Fruit fly (Drosophila melanogaster) whole organism, embryonic: ENCODE results near the gene odd.
A peak's percentile ranks its signal among the peaks of the same experiment; 100 is the strongest.

Experiments used
- Atf3 ChIP-seq: fragments of 200-800 bp; sonication (Bioruptor generic); optimal IDR thresholded peaks from 3 replicates; lab custom pipeline; 2016; ENCODE audit warnings: missing biosample characterization, missing genetic modification characterization
- B-H1 ChIP-seq: fragments of 200-800 bp; sonication (Bioruptor generic); IDR thresholded peaks from 3 replicates; pipeline ENCODE4 v1.3.6; 2022; ENCODE audit warnings: missing biosample characterization, missing genetic modification characterization
- CG10543 ChIP-seq: fragments of 200-800 bp; sonication (Bioruptor generic); optimal IDR thresholded peaks from 3 replicates; lab custom pipeline; 2017; ENCODE audit warnings: missing biosample characterization, mild to moderate bottlenecking, missing genetic modification characterization, moderate library complexity
- CG10959 ChIP-seq: fragments of 200-800 bp; sonication (Bioruptor generic); IDR thresholded peaks from 2 replicates; pipeline ENCODE4 v1.3.6; 2022; ENCODE audit warnings: missing biosample characterization, missing genetic modification characterization
- CG11723 ChIP-seq: fragments of 200-800 bp; sonication (Bioruptor generic); optimal IDR thresholded peaks from 2 replicates; lab custom pipeline; 2017; ENCODE audit warnings: missing biosample characterization, mild to moderate bottlenecking, missing genetic modification characterization
- CG12071 ChIP-seq: fragments of 200-800 bp; sonication (Bioruptor generic); optimal IDR thresholded peaks from 3 replicates; lab custom pipeline; 2018; ENCODE audit warnings: missing biosample characterization, mild to moderate bottlenecking, missing genetic modification characterization
- CG12769 ChIP-seq: fragments of 200-800 bp; sonication (Bioruptor generic); optimal IDR thresholded peaks from 2 replicates; lab custom pipeline; 2019; ENCODE audit warnings: missing biosample characterization, mild to moderate bottlenecking, missing genetic modification characterization, moderate library complexity
- CG14667 ChIP-seq: fragments of 200-800 bp; sonication (Bioruptor generic); IDR thresholded peaks from 2 replicates; pipeline ENCODE4 v1.3.6; 2022; ENCODE audit warnings: missing biosample characterization, missing genetic modification characterization
- CG15514 ChIP-seq: fragments of 200-800 bp; sonication (Bioruptor generic); optimal IDR thresholded peaks from 3 replicates; lab custom pipeline; 2017; ENCODE audit warnings: missing biosample characterization, missing genetic modification characterization, mild to moderate bottlenecking, moderate library complexity, missing genetic modification reagents
- CG15601 ChIP-seq: fragments of 200-800 bp; sonication (Bioruptor generic); optimal IDR thresholded peaks from 3 replicates; lab custom pipeline; 2019; ENCODE audit warnings: missing biosample characterization, mild to moderate bottlenecking, missing genetic modification characterization, moderate library complexity
- CG17186 ChIP-seq: fragments of 200-800 bp; sonication (Bioruptor generic); optimal IDR thresholded peaks from 3 replicates; lab custom pipeline; 2017; ENCODE audit warnings: missing biosample characterization, missing genetic modification reagents, missing genetic modification characterization
- CG17612 ChIP-seq: fragments of 200-800 bp; sonication (Bioruptor generic); IDR thresholded peaks from 2 replicates; pipeline ENCODE4 v1.3.6; 2022; ENCODE audit warnings: missing biosample characterization, missing genetic modification characterization
- CG1832 ChIP-seq: fragments of 200-800 bp; sonication (Bioruptor generic); optimal IDR thresholded peaks from 2 replicates; lab custom pipeline; 2017; ENCODE audit warnings: missing biosample characterization, mild to moderate bottlenecking, missing genetic modification characterization, inconsistent platforms
- CG3281 ChIP-seq: fragments of 200-800 bp; sonication (Bioruptor generic); optimal IDR thresholded peaks from 3 replicates; lab custom pipeline; 2017; ENCODE audit warnings: missing biosample characterization, mild to moderate bottlenecking, missing genetic modification characterization
- CG4360 ChIP-seq: fragments of 200-800 bp; sonication (Bioruptor generic); IDR thresholded peaks from 2 replicates; pipeline ENCODE4 v1.3.6; 2022; ENCODE audit warnings: missing biosample characterization, missing genetic modification characterization
- CG4424 ChIP-seq: fragments of 200-800 bp; sonication (Bioruptor generic); optimal IDR thresholded peaks from 3 replicates; lab custom pipeline; 2016; ENCODE audit warnings: missing biosample characterization, missing genetic modification characterization
- CG5953 ChIP-seq: fragments of 200-800 bp; sonication (Bioruptor generic); IDR thresholded peaks from 2 replicates; pipeline ENCODE4 v1.3.6; 2022; ENCODE audit warnings: missing biosample characterization, missing genetic modification characterization
- CG6791 ChIP-seq: fragments of 200-800 bp; sonication (Bioruptor generic); IDR thresholded peaks from 3 replicates; pipeline ENCODE4 v1.3.6; 2022; ENCODE audit warnings: missing biosample characterization, missing genetic modification characterization; ENCODE audit not compliant: partially characterized antibody
- CG7963 ChIP-seq: fragments of 200-800 bp; sonication (Bioruptor generic); IDR thresholded peaks from 3 replicates; pipeline ENCODE4 v1.3.6; 2022; ENCODE audit warnings: missing biosample characterization, missing genetic modification characterization; ENCODE audit not compliant: partially characterized antibody
- CTCF ChIP-seq: fragments of 200-800 bp; sonication (Bioruptor generic); optimal IDR thresholded peaks from 2 replicates; lab custom pipeline; 2017; ENCODE audit warnings: missing biosample characterization, mild to moderate bottlenecking, missing genetic modification characterization, moderate library complexity
- D19A ChIP-seq: fragments of 200-800 bp; optimal IDR thresholded peaks from 3 replicates; lab custom pipeline; 2019; ENCODE audit warnings: missing biosample characterization, mild to moderate bottlenecking, missing genetic modification characterization, moderate library complexity
- Doc2 ChIP-seq: fragments of 200-800 bp; sonication (Bioruptor generic); IDR thresholded peaks from 2 replicates; pipeline ENCODE4 v1.3.6; 2022; ENCODE audit warnings: missing biosample characterization, missing genetic modification characterization
- Dref ChIP-seq: fragments of 200-800 bp; sonication (Bioruptor generic); IDR thresholded peaks from 2 replicates; pipeline ENCODE4 v1.3.6; 2022; ENCODE audit warnings: missing biosample characterization, missing genetic modification characterization
- E2f1 ChIP-seq: fragments of 200-800 bp; sonication (Bioruptor generic); IDR thresholded peaks from 2 replicates; pipeline ENCODE4 v1.3.6; 2022; ENCODE audit warnings: missing biosample characterization, missing genetic modification characterization
- Ets65A ChIP-seq: fragments of 200-800 bp; sonication (Bioruptor generic); peaks from one replicate; lab custom pipeline; 2016; ENCODE audit warnings: missing biosample characterization, missing genetic modification characterization
- Hey ChIP-seq: fragments of 200-800 bp; sonication (Bioruptor generic); optimal IDR thresholded peaks from 3 replicates; lab custom pipeline; 2018; ENCODE audit warnings: missing biosample characterization, mild to moderate bottlenecking, missing genetic modification characterization
- Lim3 ChIP-seq: fragments of 200-800 bp; sonication (Bioruptor generic); IDR thresholded peaks from 2 replicates; pipeline ENCODE4 v1.3.6; 2022; ENCODE audit warnings: missing biosample characterization, missing genetic modification characterization
- NC2β ChIP-seq: fragments of 200-800 bp; sonication (Bioruptor generic); optimal IDR thresholded peaks from 2 replicates; lab custom pipeline; 2016; ENCODE audit warnings: missing biosample characterization, missing genetic modification characterization
- Side ChIP-seq: fragments of 200-800 bp; sonication (Bioruptor generic); optimal IDR thresholded peaks from 2 replicates; lab custom pipeline; 2016; ENCODE audit warnings: missing biosample characterization, missing genetic modification characterization
- Spps ChIP-seq: fragments of 200-800 bp; sonication (Bioruptor generic); optimal IDR thresholded peaks from 2 replicates; lab custom pipeline; 2018; ENCODE audit warnings: missing biosample characterization, mild to moderate bottlenecking, missing genetic modification characterization
- Usf ChIP-seq: fragments of 200-800 bp; sonication (Bioruptor generic); optimal IDR thresholded peaks from 2 replicates; lab custom pipeline; 2017; ENCODE audit warnings: missing genotype, missing biosample characterization, missing genetic modification characterization
- ab ChIP-seq: fragments of 200-800 bp; sonication (Bioruptor generic); optimal IDR thresholded peaks from 2 replicates; lab custom pipeline; 2016; ENCODE audit warnings: missing biosample characterization, missing genetic modification characterization
- bowl ChIP-seq: fragments of 200-800 bp; sonication (Bioruptor generic); IDR thresholded peaks from 2 replicates; pipeline ENCODE4 v1.3.6; 2022; ENCODE audit warnings: missing biosample characterization, missing genetic modification characterization
- bsh ChIP-seq, 2 experiments: fragments of 200-800 bp; sonication (Bioruptor generic); optimal IDR thresholded peaks; 2 replicates each; lab custom pipeline; 2017 to 2018; ENCODE audit warnings: mild to moderate bottlenecking in 2 of 2, missing biosample characterization in 2 of 2, missing genetic modification characterization in 2 of 2, moderate library complexity in 1 of 2
- chinmo ChIP-seq: fragments of 200-800 bp; sonication (Bioruptor generic); IDR thresholded peaks from 4 replicates; pipeline ENCODE4 v1.3.6; 2022; ENCODE audit warnings: missing biosample characterization, missing genetic modification characterization; ENCODE audit not compliant: partially characterized antibody
- chm ChIP-seq: fragments of 200-800 bp; sonication (Bioruptor generic); IDR thresholded peaks from 2 replicates; pipeline ENCODE4 v1.3.6; 2022; ENCODE audit warnings: missing biosample characterization, missing genetic modification characterization
- ci ChIP-seq: fragments of 200-800 bp; sonication (Bioruptor generic); IDR thresholded peaks from 3 replicates; pipeline ENCODE4 v1.3.6; 2022; ENCODE audit warnings: missing biosample characterization, missing genetic modification characterization
- dan ChIP-seq: fragments of 200-800 bp; sonication (Bioruptor generic); IDR thresholded peaks from 2 replicates; pipeline ENCODE4 v1.3.6; 2022; ENCODE audit warnings: missing biosample characterization, missing genetic modification characterization
- ftz-f1 ChIP-seq: fragments of 200-800 bp; sonication (Bioruptor generic); optimal IDR thresholded peaks from 2 replicates; lab custom pipeline; 2016; ENCODE audit warnings: missing biosample characterization, missing genetic modification characterization
- gce ChIP-seq: fragments of 200-800 bp; sonication (Bioruptor generic); IDR thresholded peaks from 3 replicates; pipeline ENCODE4 v1.3.6; 2022; ENCODE audit warnings: missing biosample characterization, missing genetic modification characterization
- gcm ChIP-seq: fragments of 200-800 bp; sonication (Bioruptor generic); optimal IDR thresholded peaks from 2 replicates; lab custom pipeline; 2019; ENCODE audit warnings: missing biosample characterization, mild to moderate bottlenecking, missing genetic modification characterization, moderate library complexity
- hbn ChIP-seq: fragments of 200-800 bp; sonication (Bioruptor generic); IDR thresholded peaks from 2 replicates; pipeline ENCODE4 v1.3.6; 2022; ENCODE audit warnings: missing biosample characterization, missing genetic modification characterization; ENCODE audit not compliant: partially characterized antibody
- inv ChIP-seq: fragments of 200-800 bp; sonication (Bioruptor generic); IDR thresholded peaks from 2 replicates; pipeline ENCODE4 v1.3.6; 2022; ENCODE audit warnings: missing biosample characterization, missing genetic modification characterization; ENCODE audit not compliant: partially characterized antibody
- lbe ChIP-seq: fragments of 200-800 bp; sonication (Bioruptor generic); optimal IDR thresholded peaks from 2 replicates; lab custom pipeline; 2016; ENCODE audit warnings: missing biosample characterization, mild to moderate bottlenecking, missing genetic modification characterization
- luna ChIP-seq: fragments of 200-800 bp; sonication (Bioruptor generic); optimal IDR thresholded peaks from 2 replicates; lab custom pipeline; 2016; ENCODE audit warnings: missing biosample characterization, missing genetic modification characterization
- sna ChIP-seq: fragments of 200-800 bp; sonication (Bioruptor generic); IDR thresholded peaks from 2 replicates; pipeline ENCODE4 v1.3.6; 2022; ENCODE audit warnings: missing biosample characterization, missing genetic modification characterization; ENCODE audit not compliant: partially characterized antibody
- ttk ChIP-seq: fragments of 200-800 bp; sonication (Bioruptor generic); IDR thresholded peaks from 2 replicates; pipeline ENCODE4 v2.1.2; 2022; ENCODE audit warnings: missing biosample characterization, missing genetic modification characterization
- zen2 ChIP-seq: fragments of 200-800 bp; sonication (Bioruptor generic); IDR thresholded peaks from 3 replicates; pipeline ENCODE4 v1.3.6; 2022; ENCODE audit warnings: missing biosample characterization, missing genetic modification characterization; ENCODE audit not compliant: partially characterized antibody

Gene odd

DNA sequence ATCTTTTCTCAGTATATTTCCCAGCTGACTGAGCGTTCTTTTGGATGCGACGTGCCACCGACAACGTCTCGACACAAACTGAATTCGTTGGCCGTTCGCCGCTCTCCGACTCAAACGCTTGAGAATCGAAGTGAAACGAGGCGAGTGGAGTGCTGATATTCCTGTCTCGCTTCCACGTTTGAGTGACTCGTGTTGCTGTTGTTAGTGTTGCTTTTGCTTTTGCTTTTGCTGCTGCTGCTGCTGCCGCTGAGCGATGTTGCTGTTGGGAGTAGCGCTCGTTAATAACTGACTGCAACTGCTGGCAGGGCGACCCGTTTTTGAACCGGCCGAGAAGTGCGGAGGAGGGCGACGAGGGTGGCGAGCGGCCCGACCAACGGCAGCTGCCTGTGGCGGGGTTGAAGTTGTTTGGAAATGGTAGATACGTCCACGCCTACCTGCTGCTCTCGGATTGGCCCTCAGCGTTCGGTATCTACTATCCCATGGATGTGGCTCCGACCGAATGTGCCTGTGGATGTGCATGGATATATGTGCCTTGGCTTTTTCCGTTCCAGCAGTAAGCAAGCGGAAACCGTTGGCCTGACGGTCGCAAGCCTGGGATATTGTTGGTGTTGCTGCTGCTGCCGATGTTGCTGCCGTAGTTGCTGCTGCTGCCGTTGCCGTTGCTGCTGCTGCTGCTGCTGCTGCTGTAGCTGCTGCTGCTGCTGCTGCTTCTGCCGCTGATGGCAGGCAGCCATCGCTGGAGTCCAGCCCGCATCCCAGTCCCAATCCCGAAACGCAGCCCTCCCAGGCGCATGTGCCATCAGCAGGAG lies at the start of gene odd (continued):
- TF ChIP-seq bowl (GFP tag; lab: Robert Waterston, UW), result peak; percentile 53; the same call in 1 of the 2 replicates
- TF ChIP-seq Dref, result 0 out of 2 replicates have a peak, but pooled peaks have one; percentile 19
- TF ChIP-seq CG15601, result no peak
- TF ChIP-seq hbn (GFP tag; lab: Robert Waterston, UW), result 0 out of 2 replicates have a peak, but pooled peaks have one; percentile 28
- peak; percentile 69; the same call in 2 of the 3 replicates for TF ChIP-seq CG6791 (GFP tag; lab: Robert Waterston, UW)
- TF ChIP-seq gce (GFP tag; lab: Robert Waterston, UW), result no peak
- TF ChIP-seq zen2 (GFP tag; lab: Robert Waterston, UW), result peak; percentile 75; the same call in 2 of the 3 replicates
- TF ChIP-seq Spps (tag; lab: Kevin White, UChicago), result no peak
- TF ChIP-seq CG1832 (GFP tag; lab: Kevin White, UChicago), result peak; percentile 79
- no peak for TF ChIP-seq Doc2 (GFP tag; lab: Robert Waterston, UW)
- TF ChIP-seq ab, result no peak
- no peak for TF ChIP-seq luna (GFP tag; lab: Kevin White, UChicago)
- TF ChIP-seq bsh (GFP tag; optimal IDR thresholded peaks at IDR 0.05; lab: Kevin White, UChicago), result no peak
- TF ChIP-seq inv (GFP tag; lab: Robert Waterston, UW), result 0 out of 2 replicates have a peak, but pooled peaks have one; percentile 17
- TF ChIP-seq CTCF (GFP tag; lab: Kevin White, UChicago), result no peak
- no peak for TF ChIP-seq Side (GFP tag; lab: Kevin White, UChicago)
- no peak for TF ChIP-seq CG17612 (GFP tag; lab: Robert Waterston, UW)
- no peak for TF ChIP-seq CG17186 (GFP tag; lab: Kevin White, UChicago)
- no peak for TF ChIP-seq sna (GFP tag; lab: Robert Waterston, UW)
- no peak for TF ChIP-seq Lim3 (GFP tag; lab: Robert Waterston, UW)
- no peak for TF ChIP-seq CG3281 (GFP tag; lab: Kevin White, UChicago)
- TF ChIP-seq CG4360, result peak; percentile 69
- no peak for TF ChIP-seq CG14667 (GFP tag; lab: Robert Waterston, UW)
- peak; percentile 11 for TF ChIP-seq ftz-f1 (GFP tag; lab: Kevin White, UChicago)
- TF ChIP-seq CG12769 (tag; lab: Kevin White, UChicago), result peak; percentile 12
- TF ChIP-seq chm (GFP tag; lab: Robert Waterston, UW), result peak; percentile 33; the same call in 1 of the 2 replicates
- TF ChIP-seq CG12071 (GFP tag; lab: Kevin White, UChicago), result no peak
- no peak for TF ChIP-seq ci
- 0 out of 2 replicates have a peak, but pooled peaks have one; percentile 34 for TF ChIP-seq CG5953 (GFP tag; lab: Robert Waterston, UW)
- peak; percentile 44; the same call in 1 of the 3 replicates for TF ChIP-seq CG7963 (GFP tag; lab: Robert Waterston, UW)

DNA sequence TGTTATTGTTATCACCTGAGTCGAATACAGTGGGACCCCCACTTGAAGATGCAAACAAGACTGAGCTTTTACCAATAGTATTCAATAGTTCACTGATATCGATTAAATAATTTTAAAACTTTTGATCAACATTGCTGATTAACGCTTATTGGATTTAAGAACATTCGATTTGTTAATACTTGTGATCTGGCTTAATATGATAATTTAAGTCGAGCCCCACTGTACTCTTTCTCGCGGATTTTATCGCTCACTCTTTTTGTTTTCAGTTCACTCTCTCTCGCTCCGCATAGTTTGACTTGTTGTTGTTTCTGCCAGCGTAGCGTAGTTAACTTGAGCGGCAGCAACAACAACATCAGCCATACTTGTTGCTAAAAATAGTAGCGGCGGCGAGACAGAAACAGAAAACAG lies 49.1 kb upstream of the odd start:
- TF ChIP-seq dan (no peak; the same call in 1 of the 2 replicates), lbe (GFP tag; lab: Kevin White, UChicago) (peak; percentile 98), D19A (peak; percentile 96), Usf (GFP tag; lab: Kevin White, UChicago) (peak; percentile 97), B-H1 (GFP tag; lab: Robert Waterston, UW) (peak; percentile 97), CG4424 (peak; percentile 98), Hey (peak; percentile 92), hbn (GFP tag; lab: Robert Waterston, UW) (no peak), Spps (tag; lab: Kevin White, UChicago) (peak; percentile 97), CG1832 (GFP tag; lab: Kevin White, UChicago) (no peak), CG11723 (GFP tag; lab: Kevin White, UChicago) (peak; percentile 98), CG15514 (GFP tag; lab: Kevin White, UChicago) (peak; percentile 94), CG10543 (GFP tag; lab: Kevin White, UChicago) (peak; percentile 99), gcm (GFP tag; lab: Kevin White, UChicago) (peak; percentile 99), ttk (GFP tag; lab: Robert Waterston, UW) (peak; percentile 97), NC2β (GFP tag; lab: Kevin White, UChicago) (peak; percentile 98), Ets65A (GFP tag; lab: Kevin White, UChicago) (peak; percentile 100), CG10959 (GFP tag; lab: Robert Waterston, UW) (peak; percentile 97), Atf3 (GFP tag; lab: Kevin White, UChicago) (peak; percentile 94), chinmo (GFP tag; lab: Robert Waterston, UW) (peak; percentile 74; the same call in 1 of the 4 replicates), CTCF (GFP tag; lab: Kevin White, UChicago) (peak; percentile 71), E2f1 (GFP tag; lab: Robert Waterston, UW) (peak; percentile 98)
